ENCODE assay signal across 7 worm cellular contexts in genomic region chrV:12184308-12184999, ce11.
TF ChIP-seq lines count a peak whose summit lies in the region.

Gene srd-4 (plus strand): TSS chrV:12184949.

TF ChIP-seq in whole organism, L1 larva, 84 proteins besides CTCF, POLR2A, EP300 and RAD21 (continues in another document):
- TF ChIP-seq tlp-1 (tag; optimal IDR thresholded peaks at IDR 0.05; lab: Kevin White, UChicago) (no peak), irx-1 (tag; optimal IDR thresholded peaks at IDR 0.05; lab: Kevin White, UChicago) (peak; percentile 6), ztf-4 (tag; optimal IDR thresholded peaks at IDR 0.05; lab: Kevin White, UChicago) (no peak), nhr-71 (tag; optimal IDR thresholded peaks at IDR 0.05; lab: Kevin White, UChicago) (peak; percentile 60), lin-39 (tag; optimal IDR thresholded peaks at IDR 0.05; lab: Kevin White, UChicago) (no peak), hlh-4 (tag; optimal IDR thresholded peaks at IDR 0.05; lab: Kevin White, UChicago) (no peak), zip-4 (GFP tag; optimal IDR thresholded peaks at IDR 0.05; lab: Kevin White, UChicago) (no peak), C16A3.4 (tag; optimal IDR thresholded peaks at IDR 0.05; lab: Kevin White, UChicago) (peak; percentile 7), egl-27 (tag; optimal IDR thresholded peaks at IDR 0.05; lab: Kevin White, UChicago) (no peak), ceh-82 (tag; optimal IDR thresholded peaks at IDR 0.05; lab: Kevin White, UChicago) (peak in 2 of 3 experiments; percentile 4 to 28), dsc-1 (tag; optimal IDR thresholded peaks at IDR 0.05; lab: Kevin White, UChicago) (peak; percentile 29), efl-1 (optimal IDR thresholded peaks at IDR 0.05; lab: Kevin White, UChicago) (peak; percentile 66 to 93), efl-1 (GFP tag; optimal IDR thresholded peaks at IDR 0.05 in 1 of 2; lab: Kevin White, UChicago) (peak; percentile 94 to 99)

TF ChIP-seq in whole organism, L2 larva, 48 proteins besides CTCF, POLR2A, EP300 and RAD21:
- TF ChIP-seq nhr-12 (tag; optimal IDR thresholded peaks at IDR 0.05; lab: Kevin White, UChicago) (no peak), snpc-4 (tag; optimal IDR thresholded peaks at IDR 0.05; lab: Kevin White, UChicago) (peak; percentile 25), gmeb-1 (tag; optimal IDR thresholded peaks at IDR 0.05; lab: Kevin White, UChicago) (peak; percentile 95), lin-13 (GFP tag; optimal IDR thresholded peaks at IDR 0.05; lab: Kevin White, UChicago) (peak; percentile 1), lsy-2 (tag; optimal IDR thresholded peaks at IDR 0.05; lab: Kevin White, UChicago) (peak; percentile 21 to 74), nhr-129 (tag; optimal IDR thresholded peaks at IDR 0.05; lab: Kevin White, UChicago) (no peak), R02D3.7 (tag; optimal IDR thresholded peaks at IDR 0.05; lab: Kevin White, UChicago) (no peak), C34F6.9 (tag; optimal IDR thresholded peaks at IDR 0.05; lab: Kevin White, UChicago) (peak; percentile 50), mdl-1 (tag; optimal IDR thresholded peaks at IDR 0.05; lab: Kevin White, UChicago) (no peak), unc-55 (GFP tag; optimal IDR thresholded peaks at IDR 0.05; lab: Kevin White, UChicago) (peak; percentile 79), nhr-10 (tag; optimal IDR thresholded peaks at IDR 0.05; lab: Kevin White, UChicago) (no peak), mab-5 (tag; optimal IDR thresholded peaks at IDR 0.05; lab: Kevin White, UChicago) (no peak), skn-1 (tag; optimal IDR thresholded peaks at IDR 0.05; lab: Kevin White, UChicago) (no peak)

TF ChIP-seq in whole organism, L3 larva, 47 proteins besides CTCF, POLR2A, EP300 and RAD21:
- TF ChIP-seq lin-15B (tag; optimal IDR thresholded peaks at IDR 0.05; lab: Kevin White, UChicago): peak; percentile 4
- TF ChIP-seq unc-62 (GFP tag; optimal IDR thresholded peaks at IDR 0.05; lab: Kevin White, UChicago): no peak
- no peak for TF ChIP-seq pha-4 (tag; optimal IDR thresholded peaks at IDR 0.05; lab: Kevin White, UChicago)
- peak; percentile 0 for TF ChIP-seq nhr-23 (tag; optimal IDR thresholded peaks at IDR 0.05; lab: Kevin White, UChicago)

TF ChIP-seq in whole organism, L4 larva, 104 proteins besides CTCF, POLR2A, EP300 and RAD21 (continues in another document):
- TF ChIP-seq daf-12 (tag; optimal IDR thresholded peaks at IDR 0.05; lab: Kevin White, UChicago) (no peak), nhr-6 (tag; optimal IDR thresholded peaks at IDR 0.05; lab: Kevin White, UChicago) (no peak), hlh-11 (tag; optimal IDR thresholded peaks at IDR 0.05; lab: Kevin White, UChicago) (no peak), T20F7.1 (GFP tag; optimal IDR thresholded peaks at IDR 0.05; lab: Kevin White, UChicago) (peak; percentile 92), Y48G9A.11 (GFP tag; IDR thresholded peaks at IDR 0.05; lab: Robert Waterston, UW) (peak; percentile 94), R02D3.7 (tag; optimal IDR thresholded peaks at IDR 0.05; lab: Kevin White, UChicago) (no peak), dve-1 (tag; optimal IDR thresholded peaks at IDR 0.05; lab: Kevin White, UChicago; ENCODE audit: insufficient read depth) (no peak), zfp-3 (GFP tag; conservative IDR thresholded peaks at IDR 0.05; lab: Robert Waterston, UW) (no peak), madf-9 (GFP tag; conservative IDR thresholded peaks at IDR 0.05; lab: Robert Waterston, UW) (no peak), mes-2 (tag; optimal IDR thresholded peaks at IDR 0.05; lab: Kevin White, UChicago; ENCODE audit: poor library complexity, severe bottlenecking) (peak; percentile 19), F10B5.3 (tag; optimal IDR thresholded peaks at IDR 0.05; lab: Kevin White, UChicago) (no peak), ctbp-1 (GFP tag; IDR thresholded peaks at IDR 0.05; lab: Robert Waterston, UW) (no peak), nhr-102 (tag; optimal IDR thresholded peaks at IDR 0.05; lab: Kevin White, UChicago) (no peak), daf-19 (GFP tag; conservative IDR thresholded peaks at IDR 0.05; lab: Robert Waterston, UW) (no peak), sdz-12 (GFP tag; optimal IDR thresholded peaks at IDR 0.05; lab: Kevin White, UChicago) (no peak), nhr-41 (GFP tag; IDR thresholded peaks at IDR 0.05; lab: Robert Waterston, UW) (no peak), zag-1 (tag; optimal IDR thresholded peaks at IDR 0.05; lab: Kevin White, UChicago) (no peak)

TF ChIP-seq in whole organism, late embryonic, 69 proteins besides CTCF, POLR2A, EP300 and RAD21:
- TF ChIP-seq nfya-1 (tag; optimal IDR thresholded peaks at IDR 0.05; lab: Kevin White, UChicago): peak; percentile 6
- TF ChIP-seq T23F11.4 (GFP tag; optimal IDR thresholded peaks at IDR 0.05; lab: Kevin White, UChicago): no peak

TF ChIP-seq in whole organism, mixed stage, embryonic, 35 proteins besides CTCF, POLR2A, EP300 and RAD21:
- TF ChIP-seq pha-4 (tag; optimal IDR thresholded peaks at IDR 0.05; lab: Kevin White, UChicago) (peak; percentile 15), lsy-2 (tag; optimal IDR thresholded peaks at IDR 0.05; lab: Kevin White, UChicago) (peak; percentile 39), elt-3 (tag; optimal IDR thresholded peaks at IDR 0.05; lab: Kevin White, UChicago) (no peak), ceh-39 (tag; optimal IDR thresholded peaks at IDR 0.05; lab: Kevin White, UChicago) (no peak), unc-120 (tag; optimal IDR thresholded peaks at IDR 0.05; lab: Kevin White, UChicago; ENCODE audit: poor library complexity, severe bottlenecking) (no peak)
TF ChIP-seq in whole organism, mixed stage, embryonic: peak in this region for 2.

TF ChIP-seq in whole organism, young adult, 124 proteins besides CTCF, POLR2A, EP300 and RAD21:
- TF ChIP-seq let-526 (GFP tag; IDR thresholded peaks at IDR 0.05; lab: Robert Waterston, UW) (no peak), lin-35 (GFP tag; optimal IDR thresholded peaks at IDR 0.05; lab: Kevin White, UChicago) (peak in 1 of 3 experiments; percentile 55), dpl-1 (GFP tag; optimal IDR thresholded peaks at IDR 0.05; lab: Kevin White, UChicago) (peak; percentile 34), efl-1 (GFP tag; optimal IDR thresholded peaks at IDR 0.05; lab: Kevin White, UChicago) (peak; percentile 47), T26A5.8 (tag; optimal IDR thresholded peaks at IDR 0.05; lab: Kevin White, UChicago) (no peak), dpff-1 (tag; optimal IDR thresholded peaks at IDR 0.05; lab: Kevin White, UChicago) (no peak), lin-54 (GFP tag; optimal IDR thresholded peaks at IDR 0.05; lab: Kevin White, UChicago) (peak; percentile 81), pha-4 (tag; optimal IDR thresholded peaks at IDR 0.05; lab: Kevin White, UChicago) (no peak), T07F8.4 (tag; optimal IDR thresholded peaks at IDR 0.05; lab: Kevin White, UChicago) (no peak), attf-3 (GFP tag; conservative IDR thresholded peaks at IDR 0.05; lab: Robert Waterston, UW) (peak; percentile 90)
